Fruit fly (Drosophila melanogaster) whole organism, embryonic: ENCODE data around the gene CG43759.

Experiments
- Antp ChIP-seq: fragments of 200-800 bp; sonication (Bioruptor generic); optimal IDR thresholded peaks from 3 replicates; lab custom pipeline; 2016; ENCODE audit warnings: missing biosample characterization, missing genetic modification characterization
- Awh ChIP-seq: fragments of 200-800 bp; sonication (Bioruptor generic); IDR thresholded peaks from 2 replicates; pipeline ENCODE4, ENCODE4 v1.3.6; 2022; ENCODE audit warnings: missing biosample characterization, missing genetic modification characterization
- CG10267 ChIP-seq: fragments of 200-800 bp; sonication (Bioruptor generic); optimal IDR thresholded peaks from 2 replicates; lab custom pipeline; 2018; ENCODE audit warnings: missing biosample characterization, mild to moderate bottlenecking, missing genetic modification characterization, moderate library complexity
- CG11398 ChIP-seq: fragments of 200-800 bp; sonication (Bioruptor generic); optimal IDR thresholded peaks from 2 replicates; lab custom pipeline; 2016; ENCODE audit warnings: missing biosample characterization, missing genetic modification characterization
- CG11456 ChIP-seq: fragments of 200-800 bp; sonication (Bioruptor generic); IDR thresholded peaks from 3 replicates; pipeline ENCODE4 v1.3.6; 2022; ENCODE audit warnings: missing biosample characterization, missing genetic modification characterization
- CG11560 ChIP-seq: fragments of 200-800 bp; sonication (Bioruptor generic); IDR thresholded peaks from 3 replicates; pipeline ENCODE4 v1.3.6; 2022; ENCODE audit warnings: missing biosample characterization, missing genetic modification characterization
- CG12155 ChIP-seq: fragments of 200-800 bp; sonication (Bioruptor generic); optimal IDR thresholded peaks from 3 replicates; lab custom pipeline; 2016; ENCODE audit warnings: missing biosample characterization, missing genetic modification characterization
- CG12391 ChIP-seq: fragments of 200-800 bp; sonication (Bioruptor generic); optimal IDR thresholded peaks from 3 replicates; lab custom pipeline; 2018; ENCODE audit warnings: missing biosample characterization, mild to moderate bottlenecking, missing genetic modification characterization, moderate library complexity
- CG13424 ChIP-seq: fragments of 200-800 bp; sonication (Bioruptor generic); optimal IDR thresholded peaks from 2 replicates; lab custom pipeline; 2019; ENCODE audit warnings: missing biosample characterization, mild to moderate bottlenecking, missing genetic modification characterization, moderate library complexity
- CG14710 ChIP-seq: fragments of 200-800 bp; sonication (Bioruptor generic); optimal IDR thresholded peaks from 3 replicates; lab custom pipeline; 2019; ENCODE audit warnings: missing biosample characterization, mild to moderate bottlenecking, missing genetic modification characterization, moderate library complexity
- CG14965 ChIP-seq: fragments of 200-800 bp; sonication (Bioruptor generic); optimal IDR thresholded peaks from 2 replicates; lab custom pipeline; 2016; ENCODE audit warnings: missing biosample characterization, missing genetic modification characterization, borderline replicate concordance
- CG16815 ChIP-seq: fragments of 200-800 bp; sonication (Bioruptor generic); optimal IDR thresholded peaks from 3 replicates; lab custom pipeline; 2017; ENCODE audit warnings: missing biosample characterization, mild to moderate bottlenecking, missing genetic modification characterization
- CG16863 ChIP-seq: fragments of 200-800 bp; sonication (Bioruptor generic); optimal IDR thresholded peaks from 3 replicates; lab custom pipeline; 2016; ENCODE audit warnings: missing biosample characterization, missing genetic modification characterization
- CG17328 ChIP-seq: fragments of 200-800 bp; sonication (Bioruptor generic); IDR thresholded peaks from 2 replicates; pipeline ENCODE4 v1.3.6; 2022; ENCODE audit warnings: missing biosample characterization, missing genetic modification characterization
- CG17802 ChIP-seq: fragments of 200-800 bp; sonication (Bioruptor generic); optimal IDR thresholded peaks from 2 replicates; lab custom pipeline; 2018; ENCODE audit warnings: missing biosample characterization, mild to moderate bottlenecking, missing genetic modification characterization, moderate library complexity
- CG18619 ChIP-seq: fragments of 200-800 bp; sonication (Bioruptor generic); optimal IDR thresholded peaks from 3 replicates; lab custom pipeline; 2017; ENCODE audit warnings: missing biosample characterization, mild to moderate bottlenecking, missing genetic modification characterization
- CG34422 ChIP-seq: fragments of 200-800 bp; sonication (Bioruptor generic); IDR thresholded peaks from 3 replicates; pipeline ENCODE4 v1.3.6; 2022; ENCODE audit warnings: missing biosample characterization, missing genetic modification characterization
- CG4730 ChIP-seq: fragments of 200-800 bp; sonication (Bioruptor generic); IDR thresholded peaks from 2 replicates; pipeline ENCODE4 v1.3.6; 2022; ENCODE audit warnings: missing biosample characterization, missing genetic modification characterization
- CG4820 ChIP-seq: fragments of 200-800 bp; sonication (Bioruptor generic); optimal IDR thresholded peaks from 3 replicates; lab custom pipeline; 2016; ENCODE audit warnings: missing biosample characterization, missing genetic modification characterization
- CG6683 ChIP-seq: fragments of 200-800 bp; sonication (Bioruptor generic); optimal IDR thresholded peaks from 2 replicates; lab custom pipeline; 2017; ENCODE audit warnings: missing biosample characterization, mild to moderate bottlenecking, missing genetic modification characterization, missing genetic modification reagents
- CG7372 ChIP-seq: fragments of 200-800 bp; sonication (Bioruptor generic); IDR thresholded peaks from 2 replicates; pipeline ENCODE4 v1.3.6; 2022; ENCODE audit warnings: missing biosample characterization, missing genetic modification characterization
- CG9876 ChIP-seq: fragments of 200-800 bp; sonication (Bioruptor generic); optimal IDR thresholded peaks from 2 replicates; lab custom pipeline; 2016; ENCODE audit warnings: missing biosample characterization, missing genetic modification characterization
- CoRest ChIP-seq: fragments of 200-800 bp; sonication (Bioruptor generic); optimal IDR thresholded peaks from 3 replicates; lab custom pipeline; 2018; ENCODE audit warnings: missing biosample characterization, mild to moderate bottlenecking, missing genetic modification characterization, moderate library complexity
- Fer2 ChIP-seq: fragments of 200-800 bp; sonication (Bioruptor generic); optimal IDR thresholded peaks from 2 replicates; lab custom pipeline; 2018; ENCODE audit warnings: missing biosample characterization, mild to moderate bottlenecking, missing genetic modification characterization, moderate library complexity
- HHEX ChIP-seq: fragments of 200-800 bp; sonication (Bioruptor generic); optimal IDR thresholded peaks from 3 replicates; lab custom pipeline; 2017; ENCODE audit warnings: missing biosample characterization, mild to moderate bottlenecking, missing genetic modification characterization, missing genetic modification reagents
- Hand ChIP-seq: fragments of 200-800 bp; sonication (Bioruptor generic); optimal IDR thresholded peaks from 2 replicates; lab custom pipeline; 2017; ENCODE audit warnings: mild to moderate bottlenecking, missing biosample characterization, missing genetic modification reagents, missing genetic modification characterization
- Lim3 ChIP-seq: fragments of 200-800 bp; sonication (Bioruptor generic); IDR thresholded peaks from 2 replicates; pipeline ENCODE4 v1.3.6; 2022; ENCODE audit warnings: missing biosample characterization, missing genetic modification characterization
- PHDP ChIP-seq: fragments of 200-800 bp; sonication (Bioruptor generic); optimal IDR thresholded peaks from 3 replicates; lab custom pipeline; 2018; ENCODE audit warnings: missing biosample characterization, mild to moderate bottlenecking, missing genetic modification characterization, moderate library complexity
- Sin3A ChIP-seq: fragments of >200 bp; optimal IDR thresholded peaks from 2 replicates; lab custom pipeline; 2018
- abd-A ChIP-seq: fragments of 200-800 bp; sonication (Bioruptor generic); optimal IDR thresholded peaks from 3 replicates; lab custom pipeline; 2019; ENCODE audit warnings: missing biosample characterization, mild to moderate bottlenecking, missing genetic modification characterization, moderate library complexity
- amos ChIP-seq: fragments of 200-800 bp; sonication (Bioruptor generic); IDR thresholded peaks from 2 replicates; pipeline ENCODE4 v1.3.6; 2022; ENCODE audit warnings: missing biosample characterization, missing genetic modification characterization; ENCODE audit not compliant: partially characterized antibody
- cad ChIP-seq: fragments of >200 bp; optimal IDR thresholded peaks from 2 replicates; lab custom pipeline; 2017; ENCODE audit warnings: missing biosample characterization, missing genetic modification characterization
- cas ChIP-seq: fragments of 200-800 bp; sonication (Bioruptor generic); IDR thresholded peaks from 2 replicates; pipeline ENCODE4 v1.3.6; 2022; ENCODE audit warnings: missing biosample characterization, missing genetic modification characterization
- cg ChIP-seq: fragments of 200-800 bp; sonication (Bioruptor generic); optimal IDR thresholded peaks from 3 replicates; lab custom pipeline; 2019; ENCODE audit warnings: missing biosample characterization, mild to moderate bottlenecking, missing genetic modification characterization, moderate library complexity
- corto ChIP-seq: fragments of 200-800 bp; sonication (Bioruptor generic); optimal IDR thresholded peaks from 2 replicates; lab custom pipeline; 2016; ENCODE audit warnings: missing biosample characterization, mild to moderate bottlenecking, missing genetic modification characterization, moderate library complexity
- emc ChIP-seq: fragments of 200-800 bp; sonication (Bioruptor generic); optimal IDR thresholded peaks from 2 replicates; lab custom pipeline; 2016; ENCODE audit warnings: missing biosample characterization, missing genetic modification characterization
- fru ChIP-seq: fragments of >200 bp; optimal IDR thresholded peaks from 2 replicates; lab custom pipeline; 2017
- ftz-f1 ChIP-seq: fragments of 200-800 bp; sonication (Bioruptor generic); optimal IDR thresholded peaks from 2 replicates; lab custom pipeline; 2016; ENCODE audit warnings: missing biosample characterization, missing genetic modification characterization
- gro ChIP-seq: fragments of 200-800 bp; sonication (Bioruptor generic); optimal IDR thresholded peaks from 2 replicates; lab custom pipeline; 2016; ENCODE audit warnings: missing biosample characterization, missing genetic modification characterization
- hkb ChIP-seq, 2 experiments: fragments of 200-800 bp in 1 of 2; fragments of >200 bp in 1 of 2; sonication (Bioruptor generic) in 1 of 2; IDR thresholded peaks in 1 of 2; optimal IDR thresholded peaks in 1 of 2; 2 replicates each; pipeline versions ENCODE4 v1.3.6 to Lab custom; 2017 to 2022; ENCODE audit warnings: missing biosample characterization in 1 of 2, missing genetic modification characterization in 1 of 2
- insv ChIP-seq, 2 experiments: fragments of 200-800 bp; sonication (Bioruptor generic); optimal IDR thresholded peaks; 3 replicates each; lab custom pipeline; 2016 to 2018; ENCODE audit warnings: missing biosample characterization in 2 of 2, missing genetic modification characterization in 2 of 2
- jigr1 ChIP-seq: fragments of 200-800 bp; sonication (Bioruptor generic); IDR thresholded peaks from 3 replicates; pipeline ENCODE4 v1.3.6; 2022; ENCODE audit warnings: missing biosample characterization, missing genetic modification characterization
- lov ChIP-seq, 2 experiments: fragments of 200-800 bp in 1 of 2; fragments of >200 bp in 1 of 2; sonication (Bioruptor generic) in 1 of 2; IDR thresholded peaks in 1 of 2; optimal IDR thresholded peaks in 1 of 2; 2 replicates in 1 of 2; 3 replicates in 1 of 2; pipeline versions ENCODE4 v1.3.6 to Lab custom; 2017 to 2022; ENCODE audit warnings: missing biosample characterization in 1 of 2, missing genetic modification characterization in 1 of 2
- peb ChIP-seq: fragments of 200-800 bp; sonication (Bioruptor generic); IDR thresholded peaks from 2 replicates; pipeline ENCODE4 v1.3.6; 2022; ENCODE audit warnings: missing biosample characterization, missing genetic modification characterization
- sc ChIP-seq, 3 experiments: fragments of >200 bp in 2 of 3; fragments of 200-800 bp in 1 of 3; sonication (Bioruptor generic) in 1 of 3; optimal IDR thresholded peaks; 2 replicates in 2 of 3; 3 replicates in 1 of 3; lab custom pipeline; 2017; ENCODE audit warnings: mild to moderate bottlenecking in 1 of 3, missing biosample characterization in 1 of 3, missing genetic modification characterization in 1 of 3, missing genetic modification reagents in 1 of 3
- sd ChIP-seq: fragments of 200-800 bp; sonication (Bioruptor generic); optimal IDR thresholded peaks from 3 replicates; lab custom pipeline; 2018; ENCODE audit warnings: missing biosample characterization, mild to moderate bottlenecking, missing genetic modification characterization, moderate library complexity
- wek ChIP-seq: fragments of 200-800 bp; sonication (Bioruptor generic); optimal IDR thresholded peaks from 3 replicates; lab custom pipeline; 2018; ENCODE audit warnings: missing biosample characterization, mild to moderate bottlenecking, missing genetic modification characterization, moderate library complexity
- zfh1 ChIP-seq: fragments of 200-800 bp; sonication (Bioruptor generic); IDR thresholded peaks from 3 replicates; pipeline ENCODE4 v1.3.6; 2022; ENCODE audit warnings: missing biosample characterization, missing genetic modification characterization

The CG43759 gene

DNA sequence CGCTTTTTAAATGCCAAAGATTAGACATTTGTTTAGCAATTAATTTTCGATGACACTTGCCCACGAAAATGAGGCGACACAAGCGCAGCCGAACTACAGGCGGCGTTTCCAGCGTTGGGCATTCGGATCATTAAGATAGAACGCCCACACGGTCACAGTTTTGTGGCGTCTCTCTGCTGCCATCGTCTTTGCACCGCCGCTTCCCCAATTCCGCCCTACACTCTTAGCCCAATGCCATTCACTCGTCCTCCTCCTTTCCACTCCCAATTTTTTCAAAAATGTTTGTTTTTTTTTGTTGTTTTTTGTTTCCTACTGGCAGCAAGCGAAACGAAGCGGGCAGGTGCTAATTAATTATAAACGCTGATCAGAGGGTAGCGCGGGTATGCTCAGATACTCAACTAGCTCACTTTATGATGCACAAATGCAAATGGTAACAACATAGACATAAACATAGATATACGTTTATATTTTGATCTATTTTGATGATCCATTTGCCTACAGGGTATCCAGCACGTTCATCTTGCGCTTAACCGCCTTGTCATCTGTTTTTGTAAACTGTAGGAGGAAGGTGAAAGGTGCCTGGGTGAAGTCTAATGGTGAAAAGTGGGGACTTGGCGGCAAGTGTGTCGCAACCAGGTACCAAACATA, 21.2 kb downstream of the CG43759 start (continued):
- TF ChIP-seq hkb (optimal IDR thresholded peaks at IDR 0.05; lab: Kevin White, UChicago) = no peak
- peak; percentile 81 for TF ChIP-seq hkb (GFP tag; IDR thresholded peaks at IDR 0.05; lab: Robert Waterston, UW)
- peak; percentile 91 for TF ChIP-seq CG11456 (GFP tag; lab: Robert Waterston, UW)
- TF ChIP-seq CG6683 = peak; percentile 23
- peak; percentile 16 for TF ChIP-seq sd (tag; lab: Kevin White, UChicago)
- no peak for TF ChIP-seq cad (GFP tag; lab: Kevin White, UChicago)
- peak; percentile 88 for TF ChIP-seq zfh1 (GFP tag; lab: Robert Waterston, UW)
- no peak for TF ChIP-seq amos
- peak; percentile 80 for TF ChIP-seq CG4730 (GFP tag; lab: Robert Waterston, UW)
- TF ChIP-seq CG9876 (GFP tag; lab: Kevin White, UChicago) = no peak
- TF ChIP-seq CG10267 (tag; lab: Kevin White, UChicago) = peak; percentile 66
- TF ChIP-seq CG34422 (GFP tag; lab: Robert Waterston, UW) = peak; percentile 83; the same call in 2 of the 3 replicates
- peak; percentile 62; the same call in 2 of the 3 replicates for TF ChIP-seq CG11560 (tag; lab: Robert Waterston, UW)
- TF ChIP-seq ftz-f1 = peak; percentile 27
- no peak for TF ChIP-seq corto
- TF ChIP-seq HHEX (GFP tag; lab: Kevin White, UChicago) = peak; percentile 64
- TF ChIP-seq cas (GFP tag; lab: Robert Waterston, UW) = peak; percentile 36; the same call in 1 of the 2 replicates
- no peak for TF ChIP-seq Sin3A
- peak; percentile 63 for TF ChIP-seq CG12155
- TF ChIP-seq jigr1 (GFP tag; lab: Robert Waterston, UW) = peak; percentile 62; the same call in 2 of the 3 replicates
- TF ChIP-seq CG11398 (GFP tag; lab: Kevin White, UChicago) = no peak
- peak; percentile 83 for TF ChIP-seq CG17328 (GFP tag; lab: Robert Waterston, UW)
- TF ChIP-seq emc (GFP tag; lab: Kevin White, UChicago) = peak; percentile 11
- peak; percentile 81 for TF ChIP-seq CG16863
- TF ChIP-seq peb = peak; percentile 78
- peak; percentile 70 for TF ChIP-seq CoRest (tag; lab: Kevin White, UChicago)
- TF ChIP-seq CG17802 (tag; lab: Kevin White, UChicago) = peak; percentile 72
- TF ChIP-seq cg (GFP tag; lab: Kevin White, UChicago) = no peak
- TF ChIP-seq CG4820 (GFP tag; lab: Kevin White, UChicago) = peak; percentile 75
- TF ChIP-seq PHDP (tag; lab: Kevin White, UChicago) = peak; percentile 64
- no peak for TF ChIP-seq lov (optimal IDR thresholded peaks at IDR 0.05; lab: Kevin White, UChicago)
- TF ChIP-seq lov (GFP tag; IDR thresholded peaks at IDR 0.05; lab: Robert Waterston, UW) = peak; percentile 81; the same call in 2 of the 3 replicates
- TF ChIP-seq Hand (GFP tag; lab: Kevin White, UChicago) = no peak
- peak; percentile 31 for TF ChIP-seq wek (GFP tag; lab: Kevin White, UChicago)
- no peak for TF ChIP-seq CG14965
- peak; percentile 66 for TF ChIP-seq gro (GFP tag; lab: Kevin White, UChicago)
- peak; percentile 58; the same call in 1 of the 2 replicates for TF ChIP-seq Lim3 (GFP tag; lab: Robert Waterston, UW)
- TF ChIP-seq Awh = peak; percentile 77
- peak; percentile 64 for TF ChIP-seq CG7372 (GFP tag; lab: Robert Waterston, UW)
- TF ChIP-seq fru = no peak
- TF ChIP-seq CG14710 = peak; percentile 61
- peak; percentile 55 for TF ChIP-seq CG16815 (GFP tag; lab: Kevin White, UChicago)
- no peak for TF ChIP-seq sc (optimal IDR thresholded peaks at IDR 0.05; lab: Kevin White, UChicago)
- peak; percentile 71 for TF ChIP-seq sc (GFP tag; optimal IDR thresholded peaks at IDR 0.05; lab: Kevin White, UChicago)
- peak; percentile 74 for TF ChIP-seq CG13424
- peak; percentile 80 for TF ChIP-seq Antp (GFP tag; lab: Kevin White, UChicago)
- peak; percentile 38 for TF ChIP-seq CG18619 (GFP tag; lab: Kevin White, UChicago)
- TF ChIP-seq insv (GFP tag; optimal IDR thresholded peaks at IDR 0.05; lab: Kevin White, UChicago) = no peak
- TF ChIP-seq CG12391 = peak; percentile 67
- peak; percentile 11 for TF ChIP-seq Fer2 (tag; lab: Kevin White, UChicago)
- TF ChIP-seq abd-A (tag; lab: Kevin White, UChicago) = no peak
